Fruit fly (Drosophila melanogaster) whole organism, embryonic: ENCODE data around the gene ppk30.
A peak's percentile ranks its signal among the peaks of the same experiment; 100 is the strongest.

Source experiments
- Ada2b ChIP-seq: fragments of 200-800 bp; sonication (Bioruptor generic); IDR thresholded peaks from 2 replicates; pipeline ENCODE4 v1.3.6; 2022; ENCODE audit warnings: missing biosample characterization, missing genetic modification characterization
- CG10147 ChIP-seq: fragments of 200-800 bp; sonication (Bioruptor generic); optimal IDR thresholded peaks from 2 replicates; lab custom pipeline; 2019; ENCODE audit warnings: missing biosample characterization, mild to moderate bottlenecking, missing genetic modification characterization, moderate library complexity
- CG11085 ChIP-seq: fragments of 200-800 bp; sonication (Bioruptor generic); IDR thresholded peaks from 2 replicates; pipeline ENCODE4 v1.3.6; 2022; ENCODE audit warnings: missing biosample characterization, missing genetic modification characterization
- CG12236 ChIP-seq: fragments of 200-800 bp; sonication (Bioruptor generic); optimal IDR thresholded peaks from 2 replicates; lab custom pipeline; 2016; ENCODE audit warnings: missing biosample characterization, missing genetic modification characterization
- CG12391 ChIP-seq: fragments of 200-800 bp; sonication (Bioruptor generic); optimal IDR thresholded peaks from 3 replicates; lab custom pipeline; 2018; ENCODE audit warnings: missing biosample characterization, mild to moderate bottlenecking, missing genetic modification characterization, moderate library complexity
- CG13624 ChIP-seq: fragments of 200-800 bp; sonication (Bioruptor generic); optimal IDR thresholded peaks from 2 replicates; lab custom pipeline; 2016; ENCODE audit warnings: missing biosample characterization, missing genetic modification characterization
- CG17912 ChIP-seq: fragments of 200-800 bp; sonication (Bioruptor generic); optimal IDR thresholded peaks from 2 replicates; lab custom pipeline; 2018; ENCODE audit warnings: missing biosample characterization, mild to moderate bottlenecking, missing genetic modification characterization
- CG18262 ChIP-seq: fragments of 200-800 bp; optimal IDR thresholded peaks from 3 replicates; lab custom pipeline; 2019; ENCODE audit warnings: missing biosample characterization, mild to moderate bottlenecking, missing genetic modification characterization, moderate library complexity
- CG18599 ChIP-seq: fragments of 200-800 bp; sonication (Bioruptor generic); optimal IDR thresholded peaks from 3 replicates; lab custom pipeline; 2017; ENCODE audit warnings: missing biosample characterization, missing genetic modification characterization, mild to moderate bottlenecking, moderate library complexity, missing genetic modification reagents
- CG18764 ChIP-seq: fragments of 200-800 bp; sonication (Bioruptor generic); optimal IDR thresholded peaks from 3 replicates; lab custom pipeline; 2016; ENCODE audit warnings: missing biosample characterization, missing genetic modification characterization
- CG31441 ChIP-seq: fragments of 200-800 bp; sonication (Bioruptor generic); IDR thresholded peaks from 2 replicates; pipeline ENCODE4 v1.3.6; 2022; ENCODE audit warnings: missing biosample characterization, missing genetic modification characterization
- CG3163 ChIP-seq: fragments of 200-800 bp; sonication (Bioruptor generic); optimal IDR thresholded peaks from 3 replicates; lab custom pipeline; 2016; ENCODE audit warnings: missing biosample characterization, missing genetic modification characterization
- CG3281 ChIP-seq: fragments of 200-800 bp; sonication (Bioruptor generic); optimal IDR thresholded peaks from 3 replicates; lab custom pipeline; 2017; ENCODE audit warnings: missing biosample characterization, mild to moderate bottlenecking, missing genetic modification characterization
- CG5180 ChIP-seq: fragments of 200-800 bp; sonication (Bioruptor generic); optimal IDR thresholded peaks from 3 replicates; lab custom pipeline; 2017; ENCODE audit warnings: missing biosample characterization, missing genetic modification characterization, mild to moderate bottlenecking, moderate library complexity, missing genetic modification reagents
- CG6791 ChIP-seq: fragments of 200-800 bp; sonication (Bioruptor generic); IDR thresholded peaks from 3 replicates; pipeline ENCODE4 v1.3.6; 2022; ENCODE audit warnings: missing biosample characterization, missing genetic modification characterization; ENCODE audit not compliant: partially characterized antibody
- CG7372 ChIP-seq: fragments of 200-800 bp; sonication (Bioruptor generic); IDR thresholded peaks from 2 replicates; pipeline ENCODE4 v1.3.6; 2022; ENCODE audit warnings: missing biosample characterization, missing genetic modification characterization
- CG8944 ChIP-seq: fragments of 200-800 bp; sonication (Bioruptor generic); optimal IDR thresholded peaks from 3 replicates; lab custom pipeline; 2016; ENCODE audit warnings: missing biosample characterization, missing genetic modification characterization
- CG9609 ChIP-seq: fragments of 200-800 bp; sonication (Bioruptor generic); optimal IDR thresholded peaks from 3 replicates; lab custom pipeline; 2016; ENCODE audit warnings: missing biosample characterization, missing genetic modification characterization
- CG9876 ChIP-seq: fragments of 200-800 bp; sonication (Bioruptor generic); optimal IDR thresholded peaks from 2 replicates; lab custom pipeline; 2016; ENCODE audit warnings: missing biosample characterization, missing genetic modification characterization
- Doc3 ChIP-seq: fragments of 200-800 bp; sonication (Bioruptor generic); IDR thresholded peaks from 3 replicates; pipeline ENCODE4 v1.3.6; 2022; ENCODE audit warnings: missing biosample characterization, missing genetic modification characterization; ENCODE audit not compliant: partially characterized antibody
- Gsc ChIP-seq: fragments of 200-800 bp; sonication (Bioruptor generic); IDR thresholded peaks from 2 replicates; pipeline ENCODE4 v1.3.6; 2022; ENCODE audit warnings: missing biosample characterization, missing genetic modification characterization
- HmgD ChIP-seq: fragments of 200-800 bp; sonication (Bioruptor generic); optimal IDR thresholded peaks from 3 replicates; lab custom pipeline; 2016; ENCODE audit warnings: missing biosample characterization, missing genetic modification characterization
- Hmr ChIP-seq: fragments of 200-800 bp; sonication (Bioruptor generic); optimal IDR thresholded peaks from 3 replicates; lab custom pipeline; 2017; ENCODE audit warnings: mild to moderate bottlenecking, missing biosample characterization, missing genetic modification reagents, missing genetic modification characterization
- Jarid2 ChIP-seq: fragments of 200-800 bp; sonication (Bioruptor generic); optimal IDR thresholded peaks from 3 replicates; lab custom pipeline; 2017; ENCODE audit warnings: mild to moderate bottlenecking, missing biosample characterization, missing genetic modification reagents, missing genetic modification characterization
- Lhr ChIP-seq: fragments of 200-800 bp; sonication (Bioruptor generic); optimal IDR thresholded peaks from 3 replicates; lab custom pipeline; 2017; ENCODE audit warnings: mild to moderate bottlenecking, missing biosample characterization, missing genetic modification reagents, missing genetic modification characterization
- NK7.1 ChIP-seq: fragments of 200-800 bp; sonication (Bioruptor generic); optimal IDR thresholded peaks from 3 replicates; lab custom pipeline; 2016; ENCODE audit warnings: missing biosample characterization, missing genetic modification characterization
- Nf-YA ChIP-seq: fragments of 200-800 bp; sonication (Bioruptor generic); IDR thresholded peaks from 2 replicates; pipeline ENCODE4 v1.3.6; 2022; ENCODE audit warnings: missing biosample characterization, missing genetic modification characterization
- Nf-YB ChIP-seq: fragments of 200-800 bp; sonication (Bioruptor generic); optimal IDR thresholded peaks from 3 replicates; lab custom pipeline; 2019; ENCODE audit warnings: missing biosample characterization, mild to moderate bottlenecking, missing genetic modification characterization, moderate library complexity
- Oli ChIP-seq: fragments of 200-800 bp; sonication (Bioruptor generic); optimal IDR thresholded peaks from 2 replicates; lab custom pipeline; 2018; ENCODE audit warnings: missing biosample characterization, mild to moderate bottlenecking, missing genetic modification characterization, moderate library complexity
- Sox102F ChIP-seq: fragments of 200-800 bp; sonication (Bioruptor generic); optimal IDR thresholded peaks from 2 replicates; lab custom pipeline; 2018; ENCODE audit warnings: missing biosample characterization, mild to moderate bottlenecking, missing genetic modification characterization, moderate library complexity
- Spps ChIP-seq: fragments of 200-800 bp; sonication (Bioruptor generic); optimal IDR thresholded peaks from 2 replicates; lab custom pipeline; 2018; ENCODE audit warnings: missing biosample characterization, mild to moderate bottlenecking, missing genetic modification characterization
- Ssrp ChIP-seq: fragments of 200-800 bp; sonication (Bioruptor generic); optimal IDR thresholded peaks from 2 replicates; lab custom pipeline; 2018; ENCODE audit warnings: missing biosample characterization, mild to moderate bottlenecking, missing genetic modification characterization, moderate library complexity
- Taf1 ChIP-seq: fragments of 200-800 bp; sonication (Bioruptor generic); IDR thresholded peaks from 2 replicates; pipeline ENCODE4 v1.3.6; 2022; ENCODE audit warnings: missing biosample characterization, missing genetic modification characterization
- YL-1 ChIP-seq: fragments of 200-800 bp; sonication (Bioruptor generic); optimal IDR thresholded peaks from 3 replicates; lab custom pipeline; 2017; ENCODE audit warnings: missing biosample characterization, mild to moderate bottlenecking, missing genetic modification characterization
- ab ChIP-seq: fragments of 200-800 bp; sonication (Bioruptor generic); optimal IDR thresholded peaks from 2 replicates; lab custom pipeline; 2016; ENCODE audit warnings: missing biosample characterization, missing genetic modification characterization
- bsh ChIP-seq, 2 experiments: fragments of 200-800 bp; sonication (Bioruptor generic); optimal IDR thresholded peaks; 2 replicates each; lab custom pipeline; 2017 to 2018; ENCODE audit warnings: mild to moderate bottlenecking in 2 of 2, missing biosample characterization in 2 of 2, missing genetic modification characterization in 2 of 2, moderate library complexity in 1 of 2
- chinmo ChIP-seq: fragments of 200-800 bp; sonication (Bioruptor generic); IDR thresholded peaks from 4 replicates; pipeline ENCODE4 v1.3.6; 2022; ENCODE audit warnings: missing biosample characterization, missing genetic modification characterization; ENCODE audit not compliant: partially characterized antibody
- fd102C ChIP-seq: fragments of 200-800 bp; sonication (Bioruptor generic); optimal IDR thresholded peaks from 2 replicates; lab custom pipeline; 2018; ENCODE audit warnings: missing biosample characterization, mild to moderate bottlenecking, missing genetic modification characterization, moderate library complexity
- gce ChIP-seq: fragments of 200-800 bp; sonication (Bioruptor generic); IDR thresholded peaks from 3 replicates; pipeline ENCODE4 v1.3.6; 2022; ENCODE audit warnings: missing biosample characterization, missing genetic modification characterization
- gem ChIP-seq: fragments of 200-800 bp; sonication (Bioruptor generic); optimal IDR thresholded peaks from 2 replicates; lab custom pipeline; 2019; ENCODE audit warnings: missing biosample characterization, mild to moderate bottlenecking, missing genetic modification characterization, moderate library complexity
- grau ChIP-seq: fragments of 200-800 bp; optimal IDR thresholded peaks from 3 replicates; lab custom pipeline; 2019; ENCODE audit warnings: missing biosample characterization, mild to moderate bottlenecking, missing genetic modification characterization, moderate library complexity
- gt ChIP-seq: fragments of 200-800 bp; sonication (Bioruptor generic); IDR thresholded peaks from 2 replicates; pipeline ENCODE4 v1.3.6; 2022; ENCODE audit warnings: missing biosample characterization, missing genetic modification characterization
- hkb ChIP-seq, 2 experiments: fragments of 200-800 bp in 1 of 2; fragments of >200 bp in 1 of 2; sonication (Bioruptor generic) in 1 of 2; IDR thresholded peaks in 1 of 2; optimal IDR thresholded peaks in 1 of 2; 2 replicates each; pipeline versions ENCODE4 v1.3.6 to Lab custom; 2017 to 2022; ENCODE audit warnings: missing biosample characterization in 1 of 2, missing genetic modification characterization in 1 of 2
- jigr1 ChIP-seq: fragments of 200-800 bp; sonication (Bioruptor generic); IDR thresholded peaks from 3 replicates; pipeline ENCODE4 v1.3.6; 2022; ENCODE audit warnings: missing biosample characterization, missing genetic modification characterization
- maf-S ChIP-seq: fragments of 200-800 bp; sonication (Bioruptor generic); optimal IDR thresholded peaks from 2 replicates; lab custom pipeline; 2016; ENCODE audit warnings: missing biosample characterization, missing genetic modification characterization
- mirr ChIP-seq: fragments of 200-800 bp; sonication (Bioruptor generic); optimal IDR thresholded peaks from 3 replicates; lab custom pipeline; 2018; ENCODE audit warnings: missing biosample characterization, mild to moderate bottlenecking, missing genetic modification characterization
- nom ChIP-seq: fragments of 200-800 bp; sonication (Bioruptor generic); optimal IDR thresholded peaks from 2 replicates; lab custom pipeline; 2017; ENCODE audit warnings: missing biosample characterization, missing genetic modification characterization, mild to moderate bottlenecking, moderate library complexity, missing genetic modification reagents
- peb ChIP-seq: fragments of 200-800 bp; sonication (Bioruptor generic); IDR thresholded peaks from 2 replicates; pipeline ENCODE4 v1.3.6; 2022; ENCODE audit warnings: missing biosample characterization, missing genetic modification characterization
- pfk ChIP-seq: fragments of 200-800 bp; sonication (Bioruptor generic); optimal IDR thresholded peaks from 2 replicates; lab custom pipeline; 2018; ENCODE audit warnings: missing biosample characterization, mild to moderate bottlenecking, missing genetic modification characterization, moderate library complexity
- salm ChIP-seq: fragments of 200-800 bp; sonication (Bioruptor generic); optimal IDR thresholded peaks from 2 replicates; lab custom pipeline; 2018; ENCODE audit warnings: missing biosample characterization, mild to moderate bottlenecking, missing genetic modification characterization

The ppk30 gene

DNA sequence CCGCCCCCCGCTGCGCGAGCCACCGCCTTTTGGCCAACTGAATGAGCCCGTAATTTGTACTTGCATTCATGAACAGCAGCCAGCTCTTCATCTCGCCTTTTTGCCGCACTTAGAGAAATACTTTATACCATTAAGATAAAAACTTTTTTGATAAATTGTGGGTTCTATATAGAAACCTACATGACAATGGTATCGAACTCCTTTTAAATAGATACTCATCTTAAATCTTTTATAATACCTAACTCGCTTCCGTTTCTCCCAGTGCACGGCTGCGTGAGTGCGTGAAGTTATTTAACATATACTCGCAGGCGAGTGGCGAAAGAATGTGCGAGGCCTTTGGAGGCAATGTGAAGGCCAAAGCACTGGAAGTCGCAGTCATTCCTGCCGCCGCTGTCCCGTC, 43.1 kb upstream of the ppk30 start (continued):
- TF ChIP-seq CG13624 (GFP tag; lab: Kevin White, UChicago) (peak; percentile 18), CG12236 (GFP tag; lab: Kevin White, UChicago) (no peak), CG18262 (tag; lab: Kevin White, UChicago) (peak; percentile 32), Lhr (GFP tag; lab: Kevin White, UChicago) (no peak), CG3163 (GFP tag; lab: Kevin White, UChicago) (no peak), Hmr (GFP tag; lab: Kevin White, UChicago) (peak; percentile 57), Oli (tag; lab: Kevin White, UChicago) (peak; percentile 26), pfk (GFP tag; lab: Kevin White, UChicago) (no peak), CG9876 (no peak), salm (tag; lab: Kevin White, UChicago) (no peak), CG12391 (tag; lab: Kevin White, UChicago) (peak; percentile 41), YL-1 (GFP tag; lab: Kevin White, UChicago) (no peak), Gsc (no peak), Taf1 (no peak), HmgD (GFP tag; lab: Kevin White, UChicago) (no peak), CG31441 (GFP tag; lab: Robert Waterston, UW) (peak; percentile 60), CG17912 (GFP tag; lab: Kevin White, UChicago) (no peak), NK7.1 (GFP tag; lab: Kevin White, UChicago) (no peak), chinmo (GFP tag; lab: Robert Waterston, UW) (no peak), CG9609 (GFP tag; lab: Kevin White, UChicago) (no peak), gce (0 out of 3 replicates have a peak, but pooled peaks have one; percentile 37), ab (no peak), nom (GFP tag; lab: Kevin White, UChicago) (no peak), CG18764 (GFP tag; lab: Kevin White, UChicago) (no peak), CG3281 (GFP tag; lab: Kevin White, UChicago) (peak; percentile 32), maf-S (no peak), Nf-YB (no peak), Ssrp (tag; lab: Kevin White, UChicago) (peak; percentile 30), fd102C (GFP tag; lab: Kevin White, UChicago) (no peak), CG11085 (GFP tag; lab: Robert Waterston, UW) (no peak), bsh (GFP tag; optimal IDR thresholded peaks at IDR 0.05; lab: Kevin White, UChicago) (peak in 1 of 2 experiments; percentile 44), peb (GFP tag; lab: Robert Waterston, UW) (no peak), Sox102F (GFP tag; lab: Kevin White, UChicago) (peak; percentile 59), grau (tag; lab: Kevin White, UChicago) (peak; percentile 45), gt (GFP tag; lab: Robert Waterston, UW) (no peak), Doc3 (GFP tag; lab: Robert Waterston, UW) (no peak), jigr1 (GFP tag; lab: Robert Waterston, UW) (no peak), CG10147 (peak; percentile 38), Nf-YA (no peak), CG5180 (no peak), mirr (GFP tag; lab: Kevin White, UChicago) (no peak), CG6791 (GFP tag; lab: Robert Waterston, UW) (no peak), Spps (tag; lab: Kevin White, UChicago) (no peak), CG7372 (GFP tag; lab: Robert Waterston, UW) (0 out of 2 replicates have a peak, but pooled peaks have one; percentile 6), gem (tag; lab: Kevin White, UChicago) (peak; percentile 64), hkb (optimal IDR thresholded peaks at IDR 0.05; lab: Kevin White, UChicago) (no peak), hkb (GFP tag; IDR thresholded peaks at IDR 0.05; lab: Robert Waterston, UW) (peak; percentile 64), Jarid2 (GFP tag; lab: Kevin White, UChicago) (no peak), CG8944 (GFP tag; lab: Kevin White, UChicago) (no peak), CG18599 (GFP tag; lab: Kevin White, UChicago) (peak; percentile 76), Ada2b (GFP tag; lab: Robert Waterston, UW) (0 out of 2 replicates have a peak, but pooled peaks have one; percentile 18)
